Worm (Caenorhabditis elegans) whole organism, late embryonic: ENCODE results near the gene C10A4.3.

ENCODE experiments used
- C08G9.2 ChIP-seq: sonication (generic microtip); optimal IDR thresholded peaks from 2 replicates; lab custom pipeline; 2016; ENCODE audit warnings: mild to moderate bottlenecking, missing genetic modification characterization, moderate library complexity, missing compliant biosample characterization
- K09A11.1 ChIP-seq: sonication (generic microtip); optimal IDR thresholded peaks from 2 replicates; lab custom pipeline; 2017; ENCODE audit warnings: antibody characterized with exemption, mild to moderate bottlenecking, missing genetic modification characterization, missing compliant biosample characterization; ENCODE audit not compliant: insufficient read depth
- T23F11.4 ChIP-seq: fragments of 200-800 bp; sonication (Bioruptor generic); optimal IDR thresholded peaks from 2 replicates; lab custom pipeline; 2018; ENCODE audit warnings: mild to moderate bottlenecking, missing genetic modification characterization, missing compliant biosample characterization
- Y22D7AL.16 ChIP-seq: sonication (generic microtip); optimal IDR thresholded peaks from 2 replicates; lab custom pipeline; 2016; ENCODE audit warnings: missing genetic modification characterization, missing compliant biosample characterization
- ama-1 ChIP-seq: fragments of 150-350 bp; optimal IDR thresholded peaks from 2 replicates; lab custom pipeline; 2014
- ceh-14 ChIP-seq: sonication (generic microtip); optimal IDR thresholded peaks from 2 replicates; lab custom pipeline; 2016; ENCODE audit warnings: missing genotype, missing genetic modification characterization, missing compliant biosample characterization
- ceh-19 ChIP-seq: fragments of 200-800 bp; sonication (Bioruptor generic); optimal IDR thresholded peaks from 2 replicates; lab custom pipeline; 2018; ENCODE audit warnings: mild to moderate bottlenecking, missing genetic modification characterization, missing compliant biosample characterization
- ceh-2 ChIP-seq: sonication (generic microtip); optimal IDR thresholded peaks from 2 replicates; lab custom pipeline; 2016; ENCODE audit warnings: missing genotype, missing genetic modification characterization, missing compliant biosample characterization
- ceh-22 ChIP-seq: sonication (generic microtip); optimal IDR thresholded peaks from 2 replicates; lab custom pipeline; 2017; ENCODE audit warnings: missing biosample characterization, missing genetic modification characterization
- ceh-24 ChIP-seq: sonication (generic microtip); optimal IDR thresholded peaks from 2 replicates; lab custom pipeline; 2016; ENCODE audit warnings: mild to moderate bottlenecking, missing genetic modification characterization, missing compliant biosample characterization
- ceh-31 ChIP-seq: sonication (generic microtip); optimal IDR thresholded peaks from 2 replicates; lab custom pipeline; 2016; ENCODE audit warnings: missing genetic modification characterization, missing compliant biosample characterization
- ceh-34 ChIP-seq: sonication (generic microtip); optimal IDR thresholded peaks from 2 replicates; lab custom pipeline; 2016; ENCODE audit warnings: mild to moderate bottlenecking, missing genetic modification characterization, missing compliant biosample characterization
- ceh-45 ChIP-seq: fragments of 200-800 bp; sonication (Bioruptor generic); IDR thresholded peaks from 2 replicates; pipeline ENCODE4 v1.3.6; 2022; ENCODE audit warnings: missing genetic modification reagents, missing genetic modification characterization, missing compliant biosample characterization
- ceh-6 ChIP-seq: fragments of 200-800 bp; sonication (Bioruptor generic); optimal IDR thresholded peaks from 2 replicates; lab custom pipeline; 2018; ENCODE audit warnings: mild to moderate bottlenecking, missing genetic modification characterization, missing compliant biosample characterization
- dmd-4 ChIP-seq: sonication (generic microtip); optimal IDR thresholded peaks from 2 replicates; lab custom pipeline; 2016; ENCODE audit warnings: borderline replicate concordance, missing genetic modification characterization, missing compliant biosample characterization
- elt-2 ChIP-seq: sonication (generic microtip); optimal IDR thresholded peaks from 2 replicates; lab custom pipeline; 2016; ENCODE audit warnings: missing genetic modification reagents, missing genetic modification characterization, missing compliant biosample characterization
- elt-4 ChIP-seq: sonication (generic microtip); optimal IDR thresholded peaks from 2 replicates; lab custom pipeline; 2016; ENCODE audit warnings: missing genetic modification characterization, missing compliant biosample characterization
- eyg-1 ChIP-seq: sonication (generic microtip); optimal IDR thresholded peaks from 2 replicates; lab custom pipeline; 2016; ENCODE audit warnings: missing genotype, missing genetic modification characterization, missing compliant biosample characterization
- hlh-13 ChIP-seq: fragments of 200-800 bp; sonication (Bioruptor generic); optimal IDR thresholded peaks from 2 replicates; lab custom pipeline; 2018; ENCODE audit warnings: mild to moderate bottlenecking, missing genetic modification characterization, missing compliant biosample characterization
- hlh-15 ChIP-seq: sonication (generic microtip); optimal IDR thresholded peaks from 2 replicates; lab custom pipeline; 2016; ENCODE audit warnings: missing genetic modification characterization, missing compliant biosample characterization
- hlh-30 ChIP-seq: sonication (generic microtip); optimal IDR thresholded peaks from 2 replicates; lab custom pipeline; 2017; ENCODE audit warnings: antibody characterized with exemption, missing genetic modification characterization, missing compliant biosample characterization; ENCODE audit not compliant: insufficient read depth
- hlh-8 ChIP-seq: sonication (generic microtip); optimal IDR thresholded peaks from 2 replicates; lab custom pipeline; 2016; ENCODE audit warnings: missing genotype, missing genetic modification characterization, missing compliant biosample characterization
- lin-11 ChIP-seq: fragments of 200-800 bp; sonication (Bioruptor generic); optimal IDR thresholded peaks from 2 replicates; lab custom pipeline; 2018; ENCODE audit warnings: mild to moderate bottlenecking, missing genetic modification characterization, missing compliant biosample characterization
- nfya-1 ChIP-seq: sonication (generic microtip); optimal IDR thresholded peaks from 2 replicates; lab custom pipeline; 2017; ENCODE audit warnings: missing genetic modification characterization, mild to moderate bottlenecking, missing compliant biosample characterization, antibody characterized with exemption, moderate library complexity
- nhr-11 ChIP-seq: fragments of 150-350 bp; optimal IDR thresholded peaks from 2 replicates; lab custom pipeline; 2014; ENCODE audit warnings: missing biosample characterization, missing genetic modification characterization
- npax-4 ChIP-seq: sonication (generic microtip); optimal IDR thresholded peaks from 2 replicates; lab custom pipeline; 2016; ENCODE audit warnings: missing genetic modification characterization, missing compliant biosample characterization
- odd-2 ChIP-seq: sonication (generic microtip); optimal IDR thresholded peaks from 2 replicates; lab custom pipeline; 2017; ENCODE audit warnings: antibody characterized with exemption, mild to moderate bottlenecking, missing genetic modification characterization, missing compliant biosample characterization
- pag-3 ChIP-seq: sonication (generic microtip); optimal IDR thresholded peaks from 2 replicates; lab custom pipeline; 2016; ENCODE audit warnings: missing compliant biosample characterization, missing genetic modification characterization, borderline replicate concordance
- pat-9 ChIP-seq: fragments of 200-800 bp; sonication (Bioruptor generic); optimal IDR thresholded peaks from 2 replicates; lab custom pipeline; 2018; ENCODE audit warnings: mild to moderate bottlenecking, missing genetic modification characterization, moderate library complexity, missing compliant biosample characterization
- pax-1 ChIP-seq: fragments of 150-350 bp; optimal IDR thresholded peaks from 2 replicates; lab custom pipeline; 2014; ENCODE audit warnings: missing biosample characterization, missing genetic modification characterization
- pha-2 ChIP-seq: sonication (generic microtip); optimal IDR thresholded peaks from 2 replicates; lab custom pipeline; 2017; ENCODE audit warnings: mild to moderate bottlenecking, missing genetic modification characterization, missing compliant biosample characterization
- pqm-1 ChIP-seq: sonication (generic microtip); optimal IDR thresholded peaks from 2 replicates; lab custom pipeline; 2016; ENCODE audit warnings: missing genetic modification characterization, missing compliant biosample characterization
- pros-1 ChIP-seq: fragments of 150-350 bp; optimal IDR thresholded peaks from 2 replicates; lab custom pipeline; 2014; ENCODE audit warnings: missing biosample characterization, missing genetic modification reagents, missing genetic modification characterization
- ref-2 ChIP-seq: sonication (generic microtip); optimal IDR thresholded peaks from 2 replicates; lab custom pipeline; 2016; ENCODE audit warnings: missing genetic modification characterization, missing compliant biosample characterization
- rnt-1 ChIP-seq: sonication (generic microtip); optimal IDR thresholded peaks from 2 replicates; lab custom pipeline; 2016; ENCODE audit warnings: missing genetic modification characterization, missing compliant biosample characterization
- sox-2 ChIP-seq: fragments of 200-800 bp; sonication (Bioruptor generic); IDR thresholded peaks from 2 replicates; pipeline ENCODE4 v1.3.6; 2022; ENCODE audit warnings: missing genetic modification reagents, missing genetic modification characterization, missing compliant biosample characterization
- sox-4 ChIP-seq: sonication (generic microtip); optimal IDR thresholded peaks from 2 replicates; lab custom pipeline; 2017; ENCODE audit warnings: mild to moderate bottlenecking, missing genetic modification characterization, inconsistent platforms, missing compliant biosample characterization
- syd-9 ChIP-seq: sonication (generic microtip); optimal IDR thresholded peaks from 2 replicates; lab custom pipeline; 2016; ENCODE audit warnings: mild to moderate bottlenecking, missing genetic modification characterization, moderate library complexity, missing compliant biosample characterization
- ttx-3 ChIP-seq: sonication (generic microtip); optimal IDR thresholded peaks from 2 replicates; lab custom pipeline; 2016; ENCODE audit warnings: missing genetic modification reagents, missing genetic modification characterization, missing compliant biosample characterization
- unc-3 ChIP-seq, 2 experiments: fragments of 200-800 bp in 1 of 2; sonication (Bioruptor generic) in 1 of 2; sonication (generic microtip) in 1 of 2; conservative IDR thresholded peaks in 1 of 2; optimal IDR thresholded peaks in 1 of 2; 2 replicates each; pipeline versions ENCODE4 v1.3.6 to Lab custom; 2016 to 2022; ENCODE audit warnings: missing compliant biosample characterization in 2 of 2, missing genetic modification characterization in 2 of 2, missing genetic modification reagents in 1 of 2
- unc-55 ChIP-seq: sonication (generic microtip); optimal IDR thresholded peaks from 2 replicates; lab custom pipeline; 2017; ENCODE audit warnings: missing biosample characterization, missing genetic modification reagents, missing genetic modification characterization
- zip-5 ChIP-seq: sonication (generic microtip); optimal IDR thresholded peaks from 2 replicates; lab custom pipeline; 2016; ENCODE audit warnings: missing genetic modification characterization, missing compliant biosample characterization

The C10A4.3 gene

DNA sequence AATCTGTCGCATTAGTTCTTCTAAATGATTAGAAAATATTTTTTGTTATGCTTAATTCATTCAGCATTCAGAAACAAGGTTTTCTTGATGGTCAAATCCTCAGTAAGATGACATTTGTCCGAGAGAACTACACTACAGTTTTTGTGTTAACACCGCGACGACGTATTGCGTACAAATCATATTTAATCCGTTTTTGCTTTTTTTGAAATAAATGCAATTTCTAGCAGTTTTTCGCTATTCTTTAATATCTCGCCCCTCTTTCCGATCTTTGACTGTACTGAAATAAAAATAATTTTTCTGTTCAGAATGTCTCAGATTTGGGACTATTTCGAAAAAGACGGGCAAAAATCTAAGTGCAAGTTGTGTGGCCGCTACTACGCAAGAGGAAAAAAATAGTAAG is 10.6 kb downstream of the C10A4.3 start, which contains the start of gene C10A4.1:
Gene C10A4.1, plus strand, starts transcription at position 301 of the 400 bp plus-strand sequence.
- no peak for TF ChIP-seq ceh-45 (GFP tag; lab: Robert Waterston, UW)
- no peak for TF ChIP-seq pqm-1
- no peak for TF ChIP-seq elt-2 (tag; lab: Kevin White, UChicago)
- no peak for TF ChIP-seq dmd-4 (tag; lab: Kevin White, UChicago)
- TF ChIP-seq pha-2 = no peak
- no peak for TF ChIP-seq sox-4
- TF ChIP-seq Y22D7AL.16 (tag; lab: Kevin White, UChicago) = no peak
- TF ChIP-seq K09A11.1 (tag; lab: Kevin White, UChicago) = no peak
- no peak for TF ChIP-seq ceh-34 (tag; lab: Kevin White, UChicago)
- TF ChIP-seq pros-1 (tag; lab: Kevin White, UChicago) = no peak
- TF ChIP-seq pat-9 (tag; lab: Kevin White, UChicago) = no peak
- TF ChIP-seq T23F11.4 = no peak
- TF ChIP-seq C08G9.2 = no peak
- TF ChIP-seq hlh-8 (tag; lab: Kevin White, UChicago) = no peak
- no peak for TF ChIP-seq syd-9 (tag; lab: Kevin White, UChicago)
- no peak for TF ChIP-seq ceh-24 (tag; lab: Kevin White, UChicago)
- TF ChIP-seq odd-2 (tag; lab: Kevin White, UChicago) = no peak
- TF ChIP-seq, all 69 proteins: peak for 0

- TF ChIP-seq eyg-1 (tag; lab: Kevin White, UChicago) (no peak), pqm-1 (no peak), pax-1 (tag; lab: Kevin White, UChicago) (no peak), npax-4 (tag; lab: Kevin White, UChicago) (no peak), C08G9.2 (no peak), ceh-19 (GFP tag; lab: Kevin White, UChicago) (no peak), hlh-13 (no peak), nhr-11 (tag; lab: Kevin White, UChicago) (no peak), ceh-22 (no peak), dmd-4 (tag; lab: Kevin White, UChicago) (no peak), ttx-3 (no peak), ceh-24 (tag; lab: Kevin White, UChicago) (no peak), hlh-15 (tag; lab: Kevin White, UChicago) (no peak), sox-2 (GFP tag; lab: Robert Waterston, UW) (no peak), ceh-31 (no peak), ama-1 (lab: Kevin White, UChicago) (no peak), hlh-30 (tag; lab: Kevin White, UChicago) (no peak), lin-11 (tag; lab: Kevin White, UChicago) (no peak), nfya-1 (no peak)
These were observed 15.1 kb downstream of the C10A4.3 start, which contains the start of gene C10A4.9 for ce11 chrX:7420571-7420970. Gene C10A4.9 (plus strand): TSS chrX:7420871.

ce11 chrX:7424813-7425212 is 19.3 kb downstream of the C10A4.3 start, which contains the start of gene mnm-2:
Gene mnm-2 (minus strand): TSS chrX:7424913.
- TF ChIP-seq rnt-1 (tag; lab: Kevin White, UChicago) = no peak
- TF ChIP-seq ceh-6 (GFP tag; lab: Kevin White, UChicago) = no peak
- no peak for TF ChIP-seq ceh-45 (GFP tag; lab: Robert Waterston, UW)
- TF ChIP-seq ceh-22 = no peak
- TF ChIP-seq zip-5 = no peak
- TF ChIP-seq ref-2 = no peak
- no peak for TF ChIP-seq ceh-2 (tag; lab: Kevin White, UChicago)
- TF ChIP-seq pha-2 = no peak
- no peak for TF ChIP-seq unc-3 (GFP tag; conservative IDR thresholded peaks at IDR 0.05; lab: Robert Waterston, UW)
- TF ChIP-seq unc-3 (tag; optimal IDR thresholded peaks at IDR 0.05; lab: Kevin White, UChicago) = no peak
- no peak for TF ChIP-seq hlh-30 (tag; lab: Kevin White, UChicago)
- TF ChIP-seq hlh-8 (tag; lab: Kevin White, UChicago) = no peak
- no peak for TF ChIP-seq pax-1 (tag; lab: Kevin White, UChicago)
- no peak for TF ChIP-seq unc-55 (GFP tag; lab: Kevin White, UChicago)
- TF ChIP-seq elt-2 (tag; lab: Kevin White, UChicago) = no peak
- no peak for TF ChIP-seq sox-2 (GFP tag; lab: Robert Waterston, UW)
- no peak for TF ChIP-seq elt-4 (tag; lab: Kevin White, UChicago)
- TF ChIP-seq pag-3 (tag; lab: Kevin White, UChicago) = no peak
- TF ChIP-seq ceh-14 (tag; lab: Kevin White, UChicago) = no peak
- no peak for TF ChIP-seq odd-2 (tag; lab: Kevin White, UChicago)
